Worm (Caenorhabditis elegans) whole organism, L4 larva: Measurements from ENCODE around the gene clh-1.
A peak's percentile ranks its signal among the peaks of the same experiment; 100 is the strongest.

Source experiments
- D1046.2 ChIP-seq: fragments of 200-800 bp; sonication (Bioruptor generic); IDR thresholded peaks from 2 replicates; pipeline ENCODE4 v1.3.6; 2022; ENCODE audit warnings: missing genetic modification characterization, missing compliant biosample characterization
- F49E8.2 ChIP-seq: sonication (generic microtip); optimal IDR thresholded peaks from 2 replicates; lab custom pipeline; 2016; ENCODE audit warnings: missing compliant biosample characterization, mild to moderate bottlenecking, missing genetic modification characterization, borderline replicate concordance
- T20F7.1 ChIP-seq: fragments of 200-800 bp; sonication (Bioruptor generic); optimal IDR thresholded peaks from 2 replicates; lab custom pipeline; 2018; ENCODE audit warnings: mild to moderate bottlenecking, missing genetic modification characterization, missing compliant biosample characterization
- aha-1 ChIP-seq: fragments of 150-350 bp; peaks from one replicate; lab custom pipeline; 2014; ENCODE audit warnings: missing biosample characterization, missing genetic modification characterization
- aly-2 ChIP-seq: sonication (generic microtip); optimal IDR thresholded peaks from 2 replicates; lab custom pipeline; 2018; ENCODE audit warnings: missing biosample characterization, missing genetic modification characterization
- ama-1 ChIP-seq: fragments of 150-350 bp; optimal IDR thresholded peaks from 2 replicates; lab custom pipeline; 2014; ENCODE audit warnings: inconsistent platforms, mixed read lengths
- ceh-20 ChIP-seq: fragments of 200-800 bp; sonication (Bioruptor generic); IDR thresholded peaks from 2 replicates; pipeline ENCODE4 v1.3.6; 2022; ENCODE audit warnings: missing genetic modification reagents, missing genetic modification characterization, missing compliant biosample characterization
- ceh-44 ChIP-seq: fragments of 200-800 bp; sonication (Bioruptor generic); IDR thresholded peaks from 2 replicates; pipeline ENCODE4 v1.3.6; 2022; ENCODE audit warnings: missing genetic modification reagents, missing genetic modification characterization, missing compliant biosample characterization
- cey-2 ChIP-seq: sonication (generic microtip); optimal IDR thresholded peaks from 3 replicates; lab custom pipeline; 2017; ENCODE audit warnings: missing genetic modification characterization, mild to moderate bottlenecking, missing compliant biosample characterization, antibody characterized with exemption, borderline replicate concordance; ENCODE audit not compliant: insufficient read depth
- daf-12 ChIP-seq: fragments of 150-350 bp; optimal IDR thresholded peaks from 2 replicates; lab custom pipeline; 2014; ENCODE audit warnings: missing biosample characterization, missing genetic modification reagents, missing genetic modification characterization
- daf-16 ChIP-seq, 3 experiments: sonication (generic microtip); optimal IDR thresholded peaks; 2 replicates each; lab custom pipeline; 2016 to 2017; ENCODE audit warnings: missing genetic modification characterization in 3 of 3, missing genetic modification reagents in 3 of 3, mild to moderate bottlenecking in 2 of 3, missing compliant biosample characterization in 2 of 3, missing biosample characterization in 1 of 3, moderate library complexity in 1 of 3
- dmd-9 ChIP-seq: fragments of 200-800 bp; sonication (Bioruptor generic); IDR thresholded peaks from 2 replicates; pipeline ENCODE4 v1.3.6; 2022; ENCODE audit warnings: missing genetic modification reagents, missing genetic modification characterization, missing compliant biosample characterization
- dpl-1 ChIP-seq: fragments of 150-350 bp; optimal IDR thresholded peaks from 2 replicates; lab custom pipeline; 2014; ENCODE audit warnings: missing biosample characterization, missing genetic modification reagents, missing genetic modification characterization
- duxl-1 ChIP-seq: sonication (generic microtip); optimal IDR thresholded peaks from 2 replicates; lab custom pipeline; 2016; ENCODE audit warnings: mild to moderate bottlenecking, missing genetic modification characterization, moderate library complexity, missing compliant biosample characterization; ENCODE audit not compliant: poor library complexity
- dve-1 ChIP-seq: sonication (generic microtip); optimal IDR thresholded peaks from 2 replicates; lab custom pipeline; 2017; ENCODE audit warnings: antibody characterized with exemption, mild to moderate bottlenecking, missing genetic modification characterization, missing compliant biosample characterization; ENCODE audit not compliant: insufficient read depth
- egl-43 ChIP-seq: fragments of 200-800 bp; sonication (Bioruptor generic); IDR thresholded peaks from 2 replicates; pipeline ENCODE4 v1.3.6; 2022; ENCODE audit warnings: missing genetic modification reagents, missing genetic modification characterization, missing compliant biosample characterization
- fkh-10 ChIP-seq: fragments of 150-350 bp; optimal IDR thresholded peaks from 2 replicates; lab custom pipeline; 2014; ENCODE audit warnings: missing biosample characterization, missing genetic modification reagents, missing genetic modification characterization
- gei-8 ChIP-seq: fragments of 200-800 bp; sonication (Bioruptor generic); optimal IDR thresholded peaks from 2 replicates; lab custom pipeline; 2018; ENCODE audit warnings: mild to moderate bottlenecking, missing genetic modification characterization, missing compliant biosample characterization
- jun-1 ChIP-seq: fragments of 150-350 bp; optimal IDR thresholded peaks from 2 replicates; lab custom pipeline; 2014; ENCODE audit warnings: missing biosample characterization, missing genetic modification reagents, missing genetic modification characterization
- lim-7 ChIP-seq: fragments of 200-800 bp; sonication (Bioruptor generic); IDR thresholded peaks from 2 replicates; pipeline ENCODE4 v1.3.6; 2022; ENCODE audit warnings: missing genetic modification characterization, missing compliant biosample characterization
- lin-1 ChIP-seq: fragments of 200-800 bp; sonication (Bioruptor generic); IDR thresholded peaks from 2 replicates; pipeline ENCODE4 v1.3.6; 2022; ENCODE audit warnings: missing genetic modification reagents, missing genetic modification characterization, missing compliant biosample characterization
- lir-3 ChIP-seq: sonication (generic microtip); optimal IDR thresholded peaks from 2 replicates; lab custom pipeline; 2016; ENCODE audit warnings: mild to moderate bottlenecking, missing genetic modification characterization, missing compliant biosample characterization
- lsy-2 ChIP-seq, 2 experiments: fragments of 150-350 bp in 1 of 2; sonication (generic microtip) in 1 of 2; optimal IDR thresholded peaks; 2 replicates each; lab custom pipeline; 2014 to 2017; ENCODE audit warnings: missing biosample characterization in 2 of 2, missing genetic modification characterization in 2 of 2
- madf-5 ChIP-seq, 2 experiments: fragments of 200-800 bp; sonication (Bioruptor generic); IDR thresholded peaks; 2 replicates each; pipeline ENCODE4 v1.3.6; 2022; ENCODE audit warnings: missing compliant biosample characterization in 2 of 2, missing genetic modification characterization in 2 of 2
- mdt-29 ChIP-seq: fragments of 200-800 bp; sonication (Bioruptor generic); IDR thresholded peaks from 2 replicates; pipeline ENCODE4 v1.3.6; 2022; ENCODE audit warnings: missing genetic modification reagents, missing genetic modification characterization, missing compliant biosample characterization
- mes-2 ChIP-seq: sonication (generic microtip); optimal IDR thresholded peaks from 2 replicates; lab custom pipeline; 2016; ENCODE audit warnings: missing genotype, mild to moderate bottlenecking, missing genetic modification characterization, missing compliant biosample characterization; ENCODE audit not compliant: poor library complexity, severe bottlenecking
- mxl-3 ChIP-seq: fragments of 200-800 bp; sonication (Bioruptor generic); optimal IDR thresholded peaks from 2 replicates; lab custom pipeline; 2018; ENCODE audit warnings: mild to moderate bottlenecking, missing genetic modification characterization, missing compliant biosample characterization
- nhr-11 ChIP-seq: fragments of 150-350 bp; optimal IDR thresholded peaks from 2 replicates; lab custom pipeline; 2014; ENCODE audit warnings: missing biosample characterization, missing genetic modification characterization
- nhr-25 ChIP-seq: sonication (generic microtip); optimal IDR thresholded peaks from 2 replicates; lab custom pipeline; 2017; ENCODE audit warnings: missing genetic modification characterization, mild to moderate bottlenecking, missing compliant biosample characterization, antibody characterized with exemption, moderate library complexity, borderline replicate concordance; ENCODE audit not compliant: insufficient read depth
- nhr-48 ChIP-seq: sonication (generic microtip); optimal IDR thresholded peaks from 2 replicates; lab custom pipeline; 2016; ENCODE audit warnings: mild to moderate bottlenecking, missing genetic modification characterization, missing compliant biosample characterization
- pha-4 ChIP-seq, 2 experiments: fragments of 150-350 bp in 1 of 2; fragments of 200-800 bp in 1 of 2; sonication (Bioruptor generic) in 1 of 2; IDR thresholded peaks in 1 of 2; optimal IDR thresholded peaks in 1 of 2; 2 replicates each; pipeline versions ENCODE4 v1.3.6 to Lab custom; 2014 to 2022; ENCODE audit warnings: missing genetic modification characterization in 2 of 2, missing genetic modification reagents in 2 of 2, missing biosample characterization in 1 of 2, missing compliant biosample characterization in 1 of 2
- rbr-2 ChIP-seq: sonication (generic microtip); optimal IDR thresholded peaks from 2 replicates; lab custom pipeline; 2016; ENCODE audit warnings: missing genotype, missing genetic modification characterization, missing compliant biosample characterization
- set-16 ChIP-seq: fragments of 200-800 bp; sonication (Bioruptor generic); IDR thresholded peaks from 2 replicates; pipeline ENCODE4 v1.3.6; 2022; ENCODE audit warnings: missing genetic modification reagents, missing genetic modification characterization, missing compliant biosample characterization
- skn-1 ChIP-seq: fragments of 150-350 bp; optimal IDR thresholded peaks from 2 replicates; lab custom pipeline; 2014; ENCODE audit warnings: missing biosample characterization, missing genetic modification characterization
- snpc-1.2 ChIP-seq: fragments of 200-800 bp; sonication (Bioruptor generic); IDR thresholded peaks from 2 replicates; pipeline ENCODE4 v1.3.6; 2022; ENCODE audit warnings: missing genetic modification reagents, missing genetic modification characterization, missing compliant biosample characterization
- tra-1 ChIP-seq: fragments of 200-800 bp; sonication (Bioruptor generic); IDR thresholded peaks from 2 replicates; pipeline ENCODE4 v1.3.6; 2022; ENCODE audit warnings: missing genetic modification reagents, missing genetic modification characterization, missing compliant biosample characterization
- unc-62 ChIP-seq, 3 experiments: fragments of 150-350 bp in 1 of 3; sonication (generic microtip); optimal IDR thresholded peaks in 2 of 3; peaks in 1 of 3; 1 replicate in 1 of 3; 2 replicates in 2 of 3; lab custom pipeline; 2014 to 2017; ENCODE audit warnings: missing biosample characterization in 3 of 3, missing genetic modification characterization in 3 of 3, missing genetic modification reagents in 3 of 3, missing genotype in 1 of 3
- vab-7 ChIP-seq: fragments of 200-800 bp; sonication (Bioruptor generic); IDR thresholded peaks from 2 replicates; pipeline ENCODE4 v1.3.6; 2022; ENCODE audit warnings: missing genetic modification reagents, missing genetic modification characterization, missing compliant biosample characterization
- zfp-3 ChIP-seq: fragments of 200-800 bp; sonication (Bioruptor generic); conservative IDR thresholded peaks from 2 replicates; pipeline ENCODE4 v1.3.6; 2022; ENCODE audit warnings: missing genetic modification reagents, missing genetic modification characterization, missing compliant biosample characterization
- zip-2 ChIP-seq: fragments of 150-350 bp; optimal IDR thresholded peaks from 2 replicates; lab custom pipeline; 2014; ENCODE audit warnings: missing biosample characterization, missing genetic modification characterization

clh-1 gene

DNA sequence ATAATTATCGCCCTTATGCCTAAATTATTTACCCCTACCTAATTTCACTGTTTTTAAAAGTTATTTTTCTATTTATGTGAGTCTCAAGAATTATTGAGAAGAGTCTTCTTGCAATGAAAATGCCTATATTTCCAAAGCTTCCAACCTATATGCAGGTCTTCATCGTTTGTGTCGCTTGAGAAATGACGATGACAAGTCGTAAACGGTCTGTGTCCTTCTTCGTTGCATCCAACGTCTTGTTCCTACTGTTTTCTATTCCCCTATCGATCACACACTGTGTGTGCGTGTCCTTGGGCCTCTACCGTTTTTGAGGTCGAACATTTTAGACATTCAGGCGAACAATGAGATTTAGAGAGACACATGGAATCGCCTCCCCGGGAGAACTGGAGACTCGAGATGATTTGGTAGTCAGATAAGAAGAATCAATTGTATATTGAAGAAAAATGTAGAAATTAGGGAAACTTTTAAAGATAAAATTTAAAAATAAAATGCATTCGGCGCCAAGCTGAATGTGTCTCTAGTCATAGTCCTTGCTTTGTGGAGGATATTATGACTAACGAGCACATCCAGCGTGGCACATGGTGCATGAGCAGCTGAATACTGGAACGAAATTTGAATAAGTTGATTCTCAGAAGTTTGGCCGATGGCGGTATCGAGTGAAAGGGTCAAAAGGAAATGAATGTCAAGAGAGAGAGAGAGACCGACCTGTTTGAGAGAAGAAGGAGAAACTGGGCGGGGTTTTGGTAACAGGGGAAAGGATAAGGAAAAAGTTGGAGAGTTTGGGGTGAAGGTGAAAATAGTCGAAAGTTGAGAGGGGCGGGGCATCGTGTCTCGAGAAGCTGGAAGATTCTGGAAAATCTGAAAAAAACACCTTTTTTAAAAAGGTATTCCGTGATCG, 24.4 kb upstream of the clh-1 start (continued):
- peak; percentile 13 to 20 for TF ChIP-seq lsy-2 (tag; optimal IDR thresholded peaks at IDR 0.05; lab: Kevin White, UChicago)
- TF ChIP-seq madf-5 (GFP tag; IDR thresholded peaks at IDR 0.05; lab: Robert Waterston, UW) = peak in 1 of 2 experiments; percentile 70; a peak in 1 of 4 replicates
- no peak for TF ChIP-seq zfp-3 (GFP tag; lab: Robert Waterston, UW)
- peak; percentile 83 for TF ChIP-seq F49E8.2 (tag; lab: Kevin White, UChicago)
- no peak for TF ChIP-seq gei-8 (GFP tag; lab: Kevin White, UChicago)
- TF ChIP-seq pha-4 (GFP tag; IDR thresholded peaks at IDR 0.05; lab: Robert Waterston, UW) = peak; percentile 63; the same call in 1 of the 2 replicates
- no peak for TF ChIP-seq pha-4 (tag; optimal IDR thresholded peaks at IDR 0.05; lab: Kevin White, UChicago)
- TF ChIP-seq ama-1 = peak; percentile 52
- no peak for TF ChIP-seq dve-1 (tag; lab: Kevin White, UChicago)
- TF ChIP-seq mes-2 (tag; lab: Kevin White, UChicago) = peak; percentile 32
- no peak for TF ChIP-seq nhr-11 (tag; lab: Kevin White, UChicago)
- peak; percentile 12 for TF ChIP-seq nhr-48 (tag; lab: Kevin White, UChicago)
- peak; percentile 36; the same call in 1 of the 2 replicates for TF ChIP-seq mdt-29 (GFP tag; lab: Robert Waterston, UW)
- TF ChIP-seq mxl-3 = no peak
- peak; percentile 59; the same call in 1 of the 2 replicates for TF ChIP-seq D1046.2 (GFP tag; lab: Robert Waterston, UW)
- 0 out of 2 replicates have a peak, but pooled peaks have one; percentile 12 for TF ChIP-seq tra-1 (GFP tag; lab: Robert Waterston, UW)

DNA sequence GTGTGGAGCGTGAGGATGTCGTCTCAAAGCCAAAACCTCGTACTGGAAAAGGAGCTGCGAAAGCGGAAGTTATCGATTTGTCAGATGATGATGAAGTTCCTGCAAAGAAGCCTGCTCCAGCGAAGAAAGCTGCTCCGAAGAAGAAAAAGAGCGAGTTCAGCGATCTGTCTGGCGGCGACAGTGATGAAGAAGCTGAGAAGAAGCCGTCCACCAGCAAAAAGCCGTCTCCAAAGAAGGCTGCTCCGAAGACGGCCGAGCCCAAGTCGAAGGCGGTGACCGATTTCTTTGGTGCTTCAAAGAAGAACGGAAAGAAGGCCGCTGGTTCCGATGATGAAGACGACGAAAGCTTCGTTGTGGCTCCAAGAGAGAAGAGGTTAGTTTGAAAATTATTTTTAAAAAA, 23.5 kb upstream of the clh-1 start:
- TF ChIP-seq set-16 (GFP tag; lab: Robert Waterston, UW) = peak; percentile 80
- no peak for TF ChIP-seq lir-3 (tag; lab: Kevin White, UChicago)
- no peak for TF ChIP-seq fkh-10 (GFP tag; lab: Kevin White, UChicago)
- no peak for TF ChIP-seq daf-16 (GFP tag; optimal IDR thresholded peaks at IDR 0.05; lab: Kevin White, UChicago)
- TF ChIP-seq daf-16 (tag; optimal IDR thresholded peaks at IDR 0.05; lab: Kevin White, UChicago) = no peak
- 0 out of 2 replicates have a peak, but pooled peaks have one; percentile 8 for TF ChIP-seq tra-1 (GFP tag; lab: Robert Waterston, UW)
- peak in 1 of 2 experiments; percentile 22 for TF ChIP-seq unc-62 (GFP tag; optimal IDR thresholded peaks at IDR 0.05 in 1 of 2; lab: Kevin White, UChicago)
- no peak for TF ChIP-seq unc-62 (tag; optimal IDR thresholded peaks at IDR 0.05; lab: Kevin White, UChicago)
- TF ChIP-seq aly-2 (tag; lab: Kevin White, UChicago) = peak; percentile 88

DNA sequence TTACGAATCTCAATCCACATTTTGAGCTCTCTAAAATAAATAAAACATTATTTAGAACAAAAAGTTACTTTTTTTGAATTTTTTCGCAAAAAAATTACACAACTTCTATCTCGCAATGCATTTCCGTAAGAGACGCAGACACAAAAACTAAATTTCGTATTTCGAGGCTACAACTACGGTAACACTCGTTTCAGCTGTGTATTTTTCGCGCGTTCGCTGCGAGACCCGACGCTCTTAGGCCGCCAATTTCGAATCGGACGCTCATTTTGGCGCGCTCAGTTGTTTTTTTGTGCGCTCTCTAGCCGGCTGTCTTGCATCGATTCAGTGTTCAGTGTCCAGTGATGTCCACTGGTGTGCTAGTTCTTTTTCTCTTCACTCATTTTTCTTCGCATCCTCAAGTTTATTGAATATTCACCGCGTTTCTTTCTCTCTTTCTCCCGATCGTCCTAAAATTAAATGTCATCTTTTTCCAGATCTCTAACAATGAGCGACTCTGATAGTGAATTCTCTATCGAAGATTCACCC, 18.5 kb upstream of the clh-1 start, which contains the start of the genes npp-3 and top-2:
npp-3 (minus strand) TSS at position 115 of the 525 bp plus-strand sequence.
top-2 (plus strand) TSS at position 475 of the 525 bp plus-strand sequence.
- TF ChIP-seq daf-12 (tag; lab: Kevin White, UChicago) (no peak), snpc-1.2 (GFP tag; lab: Robert Waterston, UW) (peak; percentile 72), D1046.2 (GFP tag; lab: Robert Waterston, UW) (peak; percentile 100), dmd-9 (GFP tag; lab: Robert Waterston, UW) (peak; percentile 83), duxl-1 (peak; percentile 85), mxl-3 (peak; percentile 3), egl-43 (GFP tag; lab: Robert Waterston, UW) (0 out of 2 replicates have a peak, but pooled peaks have one; percentile 52), rbr-2 (tag; lab: Kevin White, UChicago) (peak; percentile 95), zip-2 (tag; lab: Kevin White, UChicago) (peak; percentile 64), T20F7.1 (no peak), daf-16 (GFP tag; optimal IDR thresholded peaks at IDR 0.05; lab: Kevin White, UChicago) (peak in 1 of 2 experiments; percentile 80), daf-16 (tag; optimal IDR thresholded peaks at IDR 0.05; lab: Kevin White, UChicago) (peak; percentile 77), cey-2 (no peak), vab-7 (GFP tag; lab: Robert Waterston, UW) (peak; percentile 84), dpl-1 (peak; percentile 99), nhr-48 (tag; lab: Kevin White, UChicago) (peak; percentile 70), zfp-3 (GFP tag; lab: Robert Waterston, UW) (peak; percentile 46; the same call in 1 of the 2 replicates), aly-2 (tag; lab: Kevin White, UChicago) (no peak), ceh-44 (GFP tag; lab: Robert Waterston, UW) (peak; percentile 57; the same call in 1 of the 2 replicates), jun-1 (tag; lab: Kevin White, UChicago) (peak; percentile 75), aha-1 (tag; lab: Kevin White, UChicago) (peak; percentile 93), lim-7 (GFP tag; lab: Robert Waterston, UW) (no peak), ceh-20 (GFP tag; lab: Robert Waterston, UW) (peak; percentile 92), nhr-25 (tag; lab: Kevin White, UChicago) (peak; percentile 87), lin-1 (GFP tag; lab: Robert Waterston, UW) (peak; percentile 40; the same call in 1 of the 2 replicates), skn-1 (tag; lab: Kevin White, UChicago) (no peak)
